Fruit fly (Drosophila melanogaster) whole organism: ENCODE measurements around the gene mRpS10.

Experiments used
- CG8478 ChIP-seq: fragments of >200 bp; optimal IDR thresholded peaks from 2 replicates; lab custom pipeline; 2018; ENCODE audit warnings: inconsistent platforms
- Dll ChIP-seq: fragments of >200 bp; optimal IDR thresholded peaks from 2 replicates; lab custom pipeline; 2017
- EcR ChIP-seq, 2 experiments: fragments of >200 bp; optimal IDR thresholded peaks; 2 replicates each; lab custom pipeline; 2017; ENCODE audit warnings: missing biosample characterization in 2 of 2, missing genetic modification characterization in 2 of 2, missing genetic modification reagents in 2 of 2
- pan ChIP-seq: fragments of >200 bp; optimal IDR thresholded peaks from 2 replicates; lab custom pipeline; 2017
- psq ChIP-seq: fragments of >200 bp; optimal IDR thresholded peaks from 2 replicates; lab custom pipeline; 2017
- usp ChIP-seq: fragments of >200 bp; optimal IDR thresholded peaks from 2 replicates; lab custom pipeline; 2017; ENCODE audit warnings: missing biosample characterization, missing genetic modification characterization, mixed read lengths

The mRpS10 gene

dm6 chr3R:15218824-15219576, 10.5 kb upstream of the mRpS10 start, which contains the start of the genes SIDL and CG12241:
TSS of gene SIDL (minus strand) at chr3R:15218874.
TSS of gene CG12241 (plus strand) at chr3R:15219256.
- TF ChIP-seq pan: no peak
- no peak for TF ChIP-seq psq (lab: Kevin White, UChicago)
- no peak for TF ChIP-seq EcR (GFP tag; optimal IDR thresholded peaks at IDR 0.05; lab: Kevin White, UChicago)
- TF ChIP-seq usp (GFP tag; lab: Kevin White, UChicago): no peak

dm6 chr3R:15222973-15223372, 6.5 kb upstream of the mRpS10 start, which contains the start of gene Polr2G:
TSS of gene Polr2G (minus strand) at chr3R:15223180.
- no peak for TF ChIP-seq Dll
- no peak for TF ChIP-seq EcR (GFP tag; optimal IDR thresholded peaks at IDR 0.05; lab: Kevin White, UChicago)
- no peak for TF ChIP-seq CG8478 (lab: Kevin White, UChicago)
- no peak for TF ChIP-seq psq (lab: Kevin White, UChicago)
- no peak for TF ChIP-seq pan
- no peak for TF ChIP-seq usp (GFP tag; lab: Kevin White, UChicago)

dm6 chr3R:15225279-15225730, 4.2 kb upstream of the mRpS10 start, which contains the start of the genes CG31344 and Caf1-55:
TSS of gene CG31344 (minus strand) at chr3R:15225329.
TSS of gene Caf1-55 (plus strand) at chr3R:15225576.
- TF ChIP-seq psq (lab: Kevin White, UChicago) (no peak), Dll (no peak), CG8478 (lab: Kevin White, UChicago) (no peak), pan (no peak), usp (GFP tag; lab: Kevin White, UChicago) (no peak), EcR (GFP tag; optimal IDR thresholded peaks at IDR 0.05; lab: Kevin White, UChicago) (no peak)

dm6 chr3R:15230285-15230684, 820 bp downstream of the mRpS10 start, which contains the start of gene CG34316:
TSS of gene CG34316 (plus strand) at chr3R:15230585.
- no peak for TF ChIP-seq pan
- no peak for TF ChIP-seq CG8478 (lab: Kevin White, UChicago)
- no peak for TF ChIP-seq psq (lab: Kevin White, UChicago)
- no peak for TF ChIP-seq usp (GFP tag; lab: Kevin White, UChicago)
- no peak for TF ChIP-seq EcR (GFP tag; optimal IDR thresholded peaks at IDR 0.05; lab: Kevin White, UChicago)
- TF ChIP-seq Dll: no peak

dm6 chr3R:15231635-15232138, 2.2 kb downstream of the mRpS10 start:
- TF ChIP-seq EcR (GFP tag; optimal IDR thresholded peaks at IDR 0.05; lab: Kevin White, UChicago) (no peak), usp (GFP tag; lab: Kevin White, UChicago) (no peak), psq (lab: Kevin White, UChicago) (no peak), pan (no peak), CG8478 (lab: Kevin White, UChicago) (no peak)

dm6 chr3R:15242186-15243045, 13.0 kb downstream of the mRpS10 start, which contains the start of the genes tefu and Hsc70-4:
TSS of gene tefu (minus strand) at chr3R:15242236.
TSS of gene Hsc70-4 (plus strand) at chr3R:15242687.
- no peak for TF ChIP-seq CG8478 (lab: Kevin White, UChicago)
- TF ChIP-seq usp (GFP tag; lab: Kevin White, UChicago): no peak
- TF ChIP-seq pan: no peak
- no peak for TF ChIP-seq EcR (GFP tag; optimal IDR thresholded peaks at IDR 0.05; lab: Kevin White, UChicago)
- TF ChIP-seq psq (lab: Kevin White, UChicago): no peak
- no peak for TF ChIP-seq Dll

dm6 chr3R:15243046-15243356, 13.5 kb downstream of the mRpS10 start:
- TF ChIP-seq psq (lab: Kevin White, UChicago): no peak
- TF ChIP-seq Dll: no peak
- no peak for TF ChIP-seq EcR (GFP tag; optimal IDR thresholded peaks at IDR 0.05; lab: Kevin White, UChicago)
- no peak for TF ChIP-seq pan
- no peak for TF ChIP-seq CG8478 (lab: Kevin White, UChicago)
- no peak for TF ChIP-seq usp (GFP tag; lab: Kevin White, UChicago)

- peak; percentile 65 for TF ChIP-seq CG8478 (lab: Kevin White, UChicago)
- no peak for TF ChIP-seq pan
Measured at dm6 chr3R:15243452-15243851, 14.0 kb downstream of the mRpS10 start.

- TF ChIP-seq EcR (GFP tag; optimal IDR thresholded peaks at IDR 0.05; lab: Kevin White, UChicago) (no peak), Dll (no peak), pan (no peak), usp (GFP tag; lab: Kevin White, UChicago) (no peak), psq (lab: Kevin White, UChicago) (no peak), CG8478 (lab: Kevin White, UChicago) (no peak)
Measured at dm6 chr3R:15246601-15247000, 17.1 kb downstream of the mRpS10 start.

dm6 chr3R:15249037-15249436, 19.6 kb downstream of the mRpS10 start, which contains the start of gene Amt:
TSS of gene Amt (minus strand) at chr3R:15249137.
- TF ChIP-seq usp (GFP tag; lab: Kevin White, UChicago) (no peak), CG8478 (lab: Kevin White, UChicago) (no peak), Dll (no peak), pan (no peak), EcR (GFP tag; optimal IDR thresholded peaks at IDR 0.05; lab: Kevin White, UChicago) (no peak), psq (lab: Kevin White, UChicago) (no peak)

- TF ChIP-seq pan: no peak
- TF ChIP-seq usp (GFP tag; lab: Kevin White, UChicago): no peak
- TF ChIP-seq EcR (GFP tag; optimal IDR thresholded peaks at IDR 0.05; lab: Kevin White, UChicago): no peak
- no peak for TF ChIP-seq CG8478 (lab: Kevin White, UChicago)
- no peak for TF ChIP-seq Dll
- no peak for TF ChIP-seq psq (lab: Kevin White, UChicago)
Measured at dm6 chr3R:15249735-15250134, 20.3 kb downstream of the mRpS10 start, which contains the start of gene CG42404. TSS of gene CG42404 (plus strand) at chr3R:15250094.
